Worm (Caenorhabditis elegans) whole organism, L3 larva: Measurements from ENCODE around the gene let-4.

ENCODE experiments used
- R02D3.7 ChIP-seq: fragments of 150-350 bp; optimal IDR thresholded peaks from 2 replicates; lab custom pipeline; 2014; ENCODE audit warnings: missing biosample characterization, missing genetic modification characterization
- ama-1 ChIP-seq: fragments of 150-350 bp; optimal IDR thresholded peaks from 2 replicates; lab custom pipeline; 2018
- elt-2 ChIP-seq: sonication (generic microtip); optimal IDR thresholded peaks from 2 replicates; lab custom pipeline; 2016; ENCODE audit warnings: missing genetic modification reagents, mild to moderate bottlenecking, missing genetic modification characterization, missing compliant biosample characterization
- jun-1 ChIP-seq: fragments of 150-350 bp; optimal IDR thresholded peaks from 2 replicates; lab custom pipeline; 2014; ENCODE audit warnings: missing biosample characterization, missing genetic modification reagents, missing genetic modification characterization
- nhr-11 ChIP-seq: fragments of 150-350 bp; optimal IDR thresholded peaks from 2 replicates; lab custom pipeline; 2014; ENCODE audit warnings: missing biosample characterization, missing genetic modification characterization
- nhr-12 ChIP-seq: fragments of 150-350 bp; optimal IDR thresholded peaks from 2 replicates; lab custom pipeline; 2014; ENCODE audit warnings: missing biosample characterization, missing genetic modification characterization
- pha-4 ChIP-seq: fragments of 150-350 bp; optimal IDR thresholded peaks from 2 replicates; lab custom pipeline; 2014; ENCODE audit warnings: missing biosample characterization, missing genetic modification reagents, missing genetic modification characterization
- pqm-1 ChIP-seq: fragments of 150-350 bp; optimal IDR thresholded peaks from 2 replicates; lab custom pipeline; 2017; ENCODE audit warnings: missing biosample characterization, missing genetic modification characterization, inconsistent platforms
- sea-2 ChIP-seq: fragments of 150-350 bp; sonication (generic microtip); optimal IDR thresholded peaks from 4 replicates; lab custom pipeline; 2014; ENCODE audit warnings: missing biosample characterization, missing genetic modification reagents, missing genetic modification characterization
- skn-1 ChIP-seq: fragments of 150-350 bp; optimal IDR thresholded peaks from 2 replicates; lab custom pipeline; 2014; ENCODE audit warnings: missing biosample characterization, missing genetic modification characterization
- zag-1 ChIP-seq: fragments of 150-350 bp; optimal IDR thresholded peaks from 2 replicates; lab custom pipeline; 2014; ENCODE audit warnings: missing biosample characterization, missing genetic modification characterization
- ztf-11 ChIP-seq: fragments of 150-350 bp; optimal IDR thresholded peaks from 2 replicates; lab custom pipeline; 2014; ENCODE audit warnings: missing biosample characterization, missing genetic modification characterization

DNA sequence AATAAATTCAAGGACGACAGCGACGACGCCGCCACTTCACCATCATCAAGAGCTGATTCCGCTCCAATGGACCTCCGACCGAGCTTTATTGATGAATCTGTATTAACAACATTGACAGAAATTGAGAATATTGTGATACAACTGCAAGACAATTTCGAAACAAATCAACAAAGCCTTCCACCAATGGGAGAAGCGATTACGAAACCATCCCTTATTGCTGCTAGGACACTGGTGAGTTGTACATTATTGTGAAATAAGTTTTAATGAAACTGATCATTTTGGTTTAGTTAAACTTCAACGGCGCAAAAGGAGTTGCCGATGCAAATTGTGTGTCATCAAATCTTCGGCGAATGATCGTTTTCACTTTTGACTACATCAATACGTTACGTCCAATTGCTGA, 18.7 kb upstream of the let-4 start:
- no peak for TF ChIP-seq zag-1 (tag; lab: Kevin White, UChicago)
- TF ChIP-seq nhr-11 (tag; lab: Kevin White, UChicago), result no peak
- TF ChIP-seq ztf-11 (tag; lab: Kevin White, UChicago), result no peak
- no peak for TF ChIP-seq skn-1 (tag; lab: Kevin White, UChicago)
- TF ChIP-seq pqm-1 (tag; lab: Kevin White, UChicago), result no peak
- TF ChIP-seq ama-1 (lab: Kevin White, UChicago), result no peak
- TF ChIP-seq elt-2 (tag; lab: Kevin White, UChicago), result no peak
- no peak for TF ChIP-seq pha-4
- TF ChIP-seq jun-1 (tag; lab: Kevin White, UChicago), result no peak
- TF ChIP-seq nhr-12 (tag; lab: Kevin White, UChicago), result no peak
- no peak for TF ChIP-seq sea-2 (GFP tag; lab: Kevin White, UChicago)
- no peak for TF ChIP-seq R02D3.7 (tag; lab: Kevin White, UChicago)
